Worm (Caenorhabditis elegans): ENCODE results near the gene K02E7.4.

DNA sequence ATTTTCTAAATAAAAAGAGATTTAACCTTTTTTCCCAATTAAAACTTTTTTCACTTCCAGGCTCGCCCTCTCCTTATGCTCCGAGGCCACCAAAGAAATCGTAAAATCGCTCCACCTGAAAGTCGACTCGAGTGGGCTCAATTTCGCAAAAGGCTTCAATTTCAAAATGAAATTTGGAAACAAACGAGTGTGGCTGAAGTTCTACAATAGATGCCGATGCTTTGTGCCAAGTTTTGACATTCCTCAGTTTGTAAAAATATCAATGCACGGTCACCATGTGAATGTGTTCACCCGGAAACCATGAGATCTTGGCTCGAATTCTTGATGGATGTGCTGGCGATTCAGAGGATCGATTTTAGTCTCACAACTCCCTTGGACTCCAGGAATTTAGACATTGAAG lies 45.5 kb upstream of the K02E7.4 start, which contains the start of gene M01D1.12:
- TF ChIP-seq mdl-1 (tag; optimal IDR thresholded peaks at IDR 0.05) = no peak
- TF ChIP-seq snpc-4 (tag; optimal IDR thresholded peaks at IDR 0.05) = no peak
- no peak for TF ChIP-seq unc-62 (GFP tag; optimal IDR thresholded peaks at IDR 0.05)
- no peak for TF ChIP-seq lsy-2 (tag; optimal IDR thresholded peaks at IDR 0.05)
- no peak for TF ChIP-seq aly-2 (tag; optimal IDR thresholded peaks at IDR 0.05)
- no peak for TF ChIP-seq ztf-1 (GFP tag; conservative IDR thresholded peaks at IDR 0.05)
- no peak for TF ChIP-seq lin-11 (tag; optimal IDR thresholded peaks at IDR 0.05)
- no peak for TF ChIP-seq dmd-4 (tag; optimal IDR thresholded peaks at IDR 0.05)
- no peak for TF ChIP-seq lin-39 (tag; optimal IDR thresholded peaks at IDR 0.05)
- TF ChIP-seq nhr-12 (tag; optimal IDR thresholded peaks at IDR 0.05) = no peak

All from whole organism, L2 larva.